Worm (Caenorhabditis elegans): Measurements from ENCODE around the gene dhhc-13.

DNA sequence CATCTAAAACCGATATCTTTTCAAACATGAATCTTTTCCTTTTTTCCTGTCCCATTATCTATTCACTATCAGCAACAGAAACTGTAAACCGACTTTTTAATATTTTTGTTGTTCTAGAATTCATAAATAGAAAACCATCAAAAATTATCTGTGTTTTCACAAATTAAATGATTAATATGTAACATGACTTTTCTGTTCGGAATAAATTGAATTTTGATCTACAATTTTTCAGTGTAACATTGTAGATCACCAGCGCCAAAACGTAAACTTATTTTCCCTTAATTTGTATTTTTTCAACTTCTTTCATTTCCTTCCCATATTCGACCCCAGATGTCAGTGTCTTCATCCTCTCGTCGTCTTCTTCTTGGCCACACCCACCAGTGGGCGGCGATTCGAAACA is 25.9 kb upstream of the dhhc-13 start, which contains the start of gene H04M03.3:
- TF ChIP-seq ceh-27 (GFP tag; optimal IDR thresholded peaks at IDR 0.05) (no peak), lin-54 (GFP tag; optimal IDR thresholded peaks at IDR 0.05) (no peak), unc-130 (GFP tag; optimal IDR thresholded peaks at IDR 0.05) (no peak), pha-4 (tag; optimal IDR thresholded peaks at IDR 0.05) (no peak), C17E4.6 (GFP tag; IDR thresholded peaks at IDR 0.05) (no peak), snpc-3.4 (tag; optimal IDR thresholded peaks at IDR 0.05) (no peak), hlh-12 (tag; optimal IDR thresholded peaks at IDR 0.05) (no peak), ama-1 (optimal IDR thresholded peaks at IDR 0.05) (no peak), ama-1 (GFP tag; optimal IDR thresholded peaks at IDR 0.05) (no peak), tbp1 (GFP tag; optimal IDR thresholded peaks at IDR 0.05) (no peak), lin-40 (tag; optimal IDR thresholded peaks at IDR 0.05) (no peak), ztf-26 (tag; optimal IDR thresholded peaks at IDR 0.05) (no peak), unc-62 (GFP tag; optimal IDR thresholded peaks at IDR 0.05) (no peak), hmg-20 (GFP tag; IDR thresholded peaks at IDR 0.05) (no peak), rec-8 (tag; optimal IDR thresholded peaks at IDR 0.05) (no peak)
